Fruit fly (Drosophila melanogaster) whole organism, embryonic: ENCODE results near the gene nmdyn-D6.
A peak's percentile ranks its signal among the peaks of the same experiment; 100 is the strongest.

Source experiments
- Ada2b ChIP-seq: fragments of 200-800 bp; sonication (Bioruptor generic); IDR thresholded peaks from 2 replicates; pipeline ENCODE4 v1.3.6; 2022; ENCODE audit warnings: missing biosample characterization, missing genetic modification characterization
- CG10209 ChIP-seq: fragments of 200-800 bp; sonication (Bioruptor generic); optimal IDR thresholded peaks from 3 replicates; lab custom pipeline; 2017; ENCODE audit warnings: missing biosample characterization, mild to moderate bottlenecking, missing genetic modification characterization, missing genetic modification reagents
- CG10366 ChIP-seq: fragments of 200-800 bp; sonication (Bioruptor generic); IDR thresholded peaks from 2 replicates; pipeline ENCODE4 v1.3.6; 2022; ENCODE audit warnings: missing biosample characterization, missing genetic modification characterization
- CG11504 ChIP-seq: fragments of 200-800 bp; sonication (Bioruptor generic); optimal IDR thresholded peaks from 3 replicates; lab custom pipeline; 2019; ENCODE audit warnings: missing biosample characterization, mild to moderate bottlenecking, missing genetic modification characterization, moderate library complexity
- CG12104 ChIP-seq: fragments of 200-800 bp; sonication (Bioruptor generic); optimal IDR thresholded peaks from 3 replicates; lab custom pipeline; 2016; ENCODE audit warnings: missing biosample characterization, missing genetic modification characterization
- CG12236 ChIP-seq: fragments of 200-800 bp; sonication (Bioruptor generic); optimal IDR thresholded peaks from 2 replicates; lab custom pipeline; 2016; ENCODE audit warnings: missing biosample characterization, missing genetic modification characterization
- CG12659 ChIP-seq: fragments of 200-800 bp; sonication (Bioruptor generic); optimal IDR thresholded peaks from 3 replicates; lab custom pipeline; 2017; ENCODE audit warnings: mild to moderate bottlenecking, missing biosample characterization, missing genetic modification reagents, missing genetic modification characterization
- CG13296 ChIP-seq: fragments of 200-800 bp; sonication (Bioruptor generic); optimal IDR thresholded peaks from 3 replicates; lab custom pipeline; 2018; ENCODE audit warnings: missing biosample characterization, mild to moderate bottlenecking, missing genetic modification characterization
- CG13424 ChIP-seq: fragments of 200-800 bp; sonication (Bioruptor generic); optimal IDR thresholded peaks from 2 replicates; lab custom pipeline; 2019; ENCODE audit warnings: missing biosample characterization, mild to moderate bottlenecking, missing genetic modification characterization, moderate library complexity
- CG17361 ChIP-seq: fragments of 200-800 bp; sonication (Bioruptor generic); IDR thresholded peaks from 3 replicates; pipeline ENCODE4 v1.3.6; 2022; ENCODE audit warnings: missing biosample characterization, missing genetic modification characterization
- CG17385 ChIP-seq: fragments of 200-800 bp; sonication (Bioruptor generic); optimal IDR thresholded peaks from 3 replicates; lab custom pipeline; 2018; ENCODE audit warnings: missing biosample characterization, mild to moderate bottlenecking, missing genetic modification characterization
- CG18599 ChIP-seq: fragments of 200-800 bp; sonication (Bioruptor generic); optimal IDR thresholded peaks from 3 replicates; lab custom pipeline; 2017; ENCODE audit warnings: missing biosample characterization, missing genetic modification characterization, mild to moderate bottlenecking, moderate library complexity, missing genetic modification reagents
- CG31224 ChIP-seq: fragments of 200-800 bp; sonication (Bioruptor generic); IDR thresholded peaks from 2 replicates; pipeline ENCODE4 v1.3.6; 2022; ENCODE audit warnings: missing biosample characterization, missing genetic modification characterization
- CG31441 ChIP-seq: fragments of 200-800 bp; sonication (Bioruptor generic); IDR thresholded peaks from 2 replicates; pipeline ENCODE4 v1.3.6; 2022; ENCODE audit warnings: missing biosample characterization, missing genetic modification characterization
- CG3281 ChIP-seq: fragments of 200-800 bp; sonication (Bioruptor generic); optimal IDR thresholded peaks from 3 replicates; lab custom pipeline; 2017; ENCODE audit warnings: missing biosample characterization, mild to moderate bottlenecking, missing genetic modification characterization
- CG34422 ChIP-seq: fragments of 200-800 bp; sonication (Bioruptor generic); IDR thresholded peaks from 3 replicates; pipeline ENCODE4 v1.3.6; 2022; ENCODE audit warnings: missing biosample characterization, missing genetic modification characterization
- CG6765 ChIP-seq: fragments of 200-800 bp; sonication (Bioruptor generic); optimal IDR thresholded peaks from 3 replicates; lab custom pipeline; 2017; ENCODE audit warnings: missing biosample characterization, mild to moderate bottlenecking, missing genetic modification characterization
- CG7372 ChIP-seq: fragments of 200-800 bp; sonication (Bioruptor generic); IDR thresholded peaks from 2 replicates; pipeline ENCODE4 v1.3.6; 2022; ENCODE audit warnings: missing biosample characterization, missing genetic modification characterization
- CG7839 ChIP-seq: fragments of 200-800 bp; sonication (Bioruptor generic); optimal IDR thresholded peaks from 3 replicates; lab custom pipeline; 2018; ENCODE audit warnings: missing biosample characterization, mild to moderate bottlenecking, missing genetic modification characterization, moderate library complexity
- CG9817 ChIP-seq: fragments of 200-800 bp; sonication (Bioruptor generic); optimal IDR thresholded peaks from 2 replicates; lab custom pipeline; 2018; ENCODE audit warnings: missing biosample characterization, mild to moderate bottlenecking, missing genetic modification characterization, moderate library complexity
- CG9932 ChIP-seq: fragments of 200-800 bp; sonication (Bioruptor generic); IDR thresholded peaks from 2 replicates; pipeline ENCODE4 v1.3.6; 2022; ENCODE audit warnings: missing biosample characterization, missing genetic modification characterization
- CkIIα-i1 ChIP-seq: fragments of 200-800 bp; sonication (Bioruptor generic); IDR thresholded peaks from 2 replicates; pipeline ENCODE4 v1.3.6; 2022; ENCODE audit warnings: missing biosample characterization, missing genetic modification characterization
- CoRest ChIP-seq: fragments of 200-800 bp; sonication (Bioruptor generic); optimal IDR thresholded peaks from 3 replicates; lab custom pipeline; 2018; ENCODE audit warnings: missing biosample characterization, mild to moderate bottlenecking, missing genetic modification characterization, moderate library complexity
- Dek ChIP-seq: fragments of 200-800 bp; sonication (Bioruptor generic); optimal IDR thresholded peaks from 3 replicates; lab custom pipeline; 2019; ENCODE audit warnings: missing biosample characterization, mild to moderate bottlenecking, missing genetic modification characterization, moderate library complexity
- Drgx ChIP-seq: fragments of 200-800 bp; sonication (Bioruptor generic); IDR thresholded peaks from 2 replicates; pipeline ENCODE4 v1.3.6; 2022; ENCODE audit warnings: missing biosample characterization, missing genetic modification characterization
- E2f2 ChIP-seq: fragments of 200-800 bp; sonication (Bioruptor generic); IDR thresholded peaks from 2 replicates; pipeline ENCODE4 v1.3.6; 2022; ENCODE audit warnings: missing biosample characterization, missing genetic modification characterization
- ERR ChIP-seq: fragments of 200-800 bp; sonication (Bioruptor generic); optimal IDR thresholded peaks from 2 replicates; lab custom pipeline; 2016; ENCODE audit warnings: missing biosample characterization, missing genetic modification characterization
- HHEX ChIP-seq: fragments of 200-800 bp; sonication (Bioruptor generic); optimal IDR thresholded peaks from 3 replicates; lab custom pipeline; 2017; ENCODE audit warnings: missing biosample characterization, mild to moderate bottlenecking, missing genetic modification characterization, missing genetic modification reagents
- HLH4C ChIP-seq: fragments of 200-800 bp; sonication (Bioruptor generic); IDR thresholded peaks from 3 replicates; pipeline ENCODE4 v1.3.6; 2022; ENCODE audit warnings: missing biosample characterization, missing genetic modification characterization; ENCODE audit not compliant: partially characterized antibody
- Hr51 ChIP-seq, 2 experiments: fragments of 200-800 bp; sonication (Bioruptor generic); optimal IDR thresholded peaks; 2 replicates in 1 of 2; 3 replicates in 1 of 2; lab custom pipeline; 2016 to 2018; ENCODE audit warnings: missing biosample characterization in 2 of 2, missing genetic modification characterization in 2 of 2, mild to moderate bottlenecking in 1 of 2, moderate library complexity in 1 of 2
- Meics ChIP-seq: fragments of 200-800 bp; sonication (Bioruptor generic); optimal IDR thresholded peaks from 2 replicates; lab custom pipeline; 2017; ENCODE audit warnings: missing biosample characterization, mild to moderate bottlenecking, missing genetic modification characterization
- Nf-YC ChIP-seq: fragments of 200-800 bp; optimal IDR thresholded peaks from 3 replicates; lab custom pipeline; 2019; ENCODE audit warnings: missing biosample characterization, mild to moderate bottlenecking, missing genetic modification characterization, moderate library complexity
- NfI ChIP-seq: fragments of 200-800 bp; sonication (Bioruptor generic); optimal IDR thresholded peaks from 3 replicates; lab custom pipeline; 2018; ENCODE audit warnings: missing biosample characterization, mild to moderate bottlenecking, missing genetic modification characterization, moderate library complexity
- PHDP ChIP-seq: fragments of 200-800 bp; sonication (Bioruptor generic); optimal IDR thresholded peaks from 3 replicates; lab custom pipeline; 2018; ENCODE audit warnings: missing biosample characterization, mild to moderate bottlenecking, missing genetic modification characterization, moderate library complexity
- Rfx ChIP-seq: fragments of 200-800 bp; sonication (Bioruptor generic); IDR thresholded peaks from 2 replicates; pipeline ENCODE4 v1.3.6; 2022; ENCODE audit warnings: missing biosample characterization, missing genetic modification characterization
- Sox100B ChIP-seq: fragments of 200-800 bp; sonication (Bioruptor generic); optimal IDR thresholded peaks from 3 replicates; lab custom pipeline; 2018; ENCODE audit warnings: missing biosample characterization, mild to moderate bottlenecking, missing genetic modification characterization
- Sox102F ChIP-seq: fragments of 200-800 bp; sonication (Bioruptor generic); optimal IDR thresholded peaks from 2 replicates; lab custom pipeline; 2018; ENCODE audit warnings: missing biosample characterization, mild to moderate bottlenecking, missing genetic modification characterization, moderate library complexity
- YL-1 ChIP-seq: fragments of 200-800 bp; sonication (Bioruptor generic); optimal IDR thresholded peaks from 3 replicates; lab custom pipeline; 2017; ENCODE audit warnings: missing biosample characterization, mild to moderate bottlenecking, missing genetic modification characterization
- bcd ChIP-seq: fragments of 200-800 bp; sonication (Bioruptor generic); optimal IDR thresholded peaks from 2 replicates; lab custom pipeline; 2017; ENCODE audit warnings: missing biosample characterization, mild to moderate bottlenecking, missing genetic modification characterization
- chn ChIP-seq: fragments of 200-800 bp; sonication (Bioruptor generic); optimal IDR thresholded peaks from 2 replicates; lab custom pipeline; 2016; ENCODE audit warnings: missing biosample characterization, missing genetic modification characterization
- cwo ChIP-seq: fragments of 200-800 bp; sonication (Bioruptor generic); optimal IDR thresholded peaks from 3 replicates; lab custom pipeline; 2017; ENCODE audit warnings: missing biosample characterization, missing genetic modification characterization, mild to moderate bottlenecking, moderate library complexity, missing genetic modification reagents
- dm ChIP-seq: fragments of 200-800 bp; sonication (Bioruptor generic); optimal IDR thresholded peaks from 3 replicates; lab custom pipeline; 2016; ENCODE audit warnings: missing biosample characterization, missing genetic modification characterization
- lbe ChIP-seq: fragments of 200-800 bp; sonication (Bioruptor generic); optimal IDR thresholded peaks from 2 replicates; lab custom pipeline; 2016; ENCODE audit warnings: missing biosample characterization, mild to moderate bottlenecking, missing genetic modification characterization
- nmo ChIP-seq: fragments of 200-800 bp; sonication (Bioruptor generic); optimal IDR thresholded peaks from 2 replicates; lab custom pipeline; 2018; ENCODE audit warnings: missing biosample characterization, mild to moderate bottlenecking, missing genetic modification characterization, moderate library complexity
- pb ChIP-seq: fragments of 200-800 bp; sonication (Bioruptor generic); optimal IDR thresholded peaks from 3 replicates; lab custom pipeline; 2016; ENCODE audit warnings: missing biosample characterization, missing genetic modification characterization
- phol ChIP-seq: fragments of 200-800 bp; sonication (Bioruptor generic); optimal IDR thresholded peaks from 3 replicates; lab custom pipeline; 2018; ENCODE audit warnings: missing biosample characterization, mild to moderate bottlenecking, missing genetic modification characterization, moderate library complexity
- pita ChIP-seq: fragments of 200-800 bp; sonication (Bioruptor generic); optimal IDR thresholded peaks from 2 replicates; lab custom pipeline; 2017; ENCODE audit warnings: missing biosample characterization, mild to moderate bottlenecking, missing genetic modification characterization
- sens ChIP-seq: fragments of 200-800 bp; sonication (Bioruptor generic); peaks from one replicate; lab custom pipeline; 2016; ENCODE audit warnings: missing biosample characterization, missing genetic modification characterization
- stc ChIP-seq: fragments of 200-800 bp; sonication (Bioruptor generic); IDR thresholded peaks from 2 replicates; pipeline ENCODE4 v1.3.6; 2022; ENCODE audit warnings: missing biosample characterization, missing genetic modification characterization
- wek ChIP-seq: fragments of 200-800 bp; sonication (Bioruptor generic); optimal IDR thresholded peaks from 3 replicates; lab custom pipeline; 2018; ENCODE audit warnings: missing biosample characterization, mild to moderate bottlenecking, missing genetic modification characterization, moderate library complexity

nmdyn-D6 gene

dm6 chrX:14593091-14593490 lies 9.6 kb downstream of the nmdyn-D6 start:
- TF ChIP-seq stc (GFP tag; lab: Robert Waterston, UW) = no peak
- TF ChIP-seq CG10209 (GFP tag; lab: Kevin White, UChicago) = peak; percentile 9
- TF ChIP-seq HLH4C (GFP tag; lab: Robert Waterston, UW) = no peak
- TF ChIP-seq pita (GFP tag; lab: Kevin White, UChicago) = no peak
- peak; percentile 26 for TF ChIP-seq CG18599
- peak; percentile 9 for TF ChIP-seq NfI (GFP tag; lab: Kevin White, UChicago)
- TF ChIP-seq CG12104 (GFP tag; lab: Kevin White, UChicago) = no peak
- TF ChIP-seq pb (GFP tag; lab: Kevin White, UChicago) = no peak
- TF ChIP-seq Sox100B (GFP tag; lab: Kevin White, UChicago) = peak; percentile 13
- TF ChIP-seq wek = no peak
- peak; percentile 10 for TF ChIP-seq cwo (GFP tag; lab: Kevin White, UChicago)
- TF ChIP-seq lbe (GFP tag; lab: Kevin White, UChicago) = no peak
- peak; percentile 34 for TF ChIP-seq CG12659
- TF ChIP-seq sens (GFP tag; lab: Kevin White, UChicago) = peak; percentile 78
- TF ChIP-seq chn (GFP tag; lab: Kevin White, UChicago) = no peak
- peak; percentile 65 for TF ChIP-seq CG7839
- no peak for TF ChIP-seq CG34422 (GFP tag; lab: Robert Waterston, UW)
- no peak for TF ChIP-seq dm (GFP tag; lab: Kevin White, UChicago)
- no peak for TF ChIP-seq ERR (GFP tag; lab: Kevin White, UChicago)
- TF ChIP-seq CkIIα-i1 = no peak
- TF ChIP-seq CG31224 (GFP tag; lab: Robert Waterston, UW) = no peak
- TF ChIP-seq CG10366 = peak; percentile 8; the same call in 1 of the 2 replicates
- 0 out of 2 replicates have a peak, but pooled peaks have one; percentile 32 for TF ChIP-seq CG9932
- peak; percentile 60 for TF ChIP-seq CG3281
- no peak for TF ChIP-seq E2f2 (GFP tag; lab: Robert Waterston, UW)
- TF ChIP-seq bcd (GFP tag; lab: Kevin White, UChicago) = peak; percentile 1
- peak; percentile 76 for TF ChIP-seq CG7372 (GFP tag; lab: Robert Waterston, UW)
- no peak for TF ChIP-seq YL-1 (GFP tag; lab: Kevin White, UChicago)
- TF ChIP-seq CG12236 (GFP tag; lab: Kevin White, UChicago) = no peak
- peak; percentile 1 for TF ChIP-seq nmo (GFP tag; lab: Kevin White, UChicago)
- TF ChIP-seq Meics = peak; percentile 61
- TF ChIP-seq HHEX (GFP tag; lab: Kevin White, UChicago) = peak; percentile 28
- peak; percentile 14 for TF ChIP-seq phol (tag; lab: Kevin White, UChicago)
- TF ChIP-seq CG17385 (GFP tag; lab: Kevin White, UChicago) = peak; percentile 22
- TF ChIP-seq CG11504 (tag; lab: Kevin White, UChicago) = peak; percentile 53
- TF ChIP-seq CG6765 (GFP tag; lab: Kevin White, UChicago) = peak; percentile 10
- TF ChIP-seq CG17361 (GFP tag; lab: Robert Waterston, UW) = peak; percentile 48; the same call in 1 of the 3 replicates
- peak; percentile 40 for TF ChIP-seq Nf-YC (tag; lab: Kevin White, UChicago)
- TF ChIP-seq PHDP (tag; lab: Kevin White, UChicago) = peak; percentile 47
- TF ChIP-seq CG9817 = peak; percentile 26
- peak; percentile 7 for TF ChIP-seq Dek (tag; lab: Kevin White, UChicago)
- peak in 1 of 2 experiments; percentile 69 for TF ChIP-seq Hr51 (GFP tag; optimal IDR thresholded peaks at IDR 0.05; lab: Kevin White, UChicago)
- TF ChIP-seq CoRest (tag; lab: Kevin White, UChicago) = peak; percentile 66
- peak; percentile 22 for TF ChIP-seq Sox102F (GFP tag; lab: Kevin White, UChicago)
- TF ChIP-seq Ada2b = no peak
- peak; percentile 35; the same call in 1 of the 2 replicates for TF ChIP-seq CG31441 (GFP tag; lab: Robert Waterston, UW)
- TF ChIP-seq Rfx (GFP tag; lab: Robert Waterston, UW) = peak; percentile 46; the same call in 1 of the 2 replicates
- peak; percentile 56 for TF ChIP-seq CG13424 (tag; lab: Kevin White, UChicago)
- TF ChIP-seq Drgx (GFP tag; lab: Robert Waterston, UW) = no peak
- TF ChIP-seq CG13296 = peak; percentile 2
